Worm (Caenorhabditis elegans): ENCODE data around the gene rps-18.

DNA sequence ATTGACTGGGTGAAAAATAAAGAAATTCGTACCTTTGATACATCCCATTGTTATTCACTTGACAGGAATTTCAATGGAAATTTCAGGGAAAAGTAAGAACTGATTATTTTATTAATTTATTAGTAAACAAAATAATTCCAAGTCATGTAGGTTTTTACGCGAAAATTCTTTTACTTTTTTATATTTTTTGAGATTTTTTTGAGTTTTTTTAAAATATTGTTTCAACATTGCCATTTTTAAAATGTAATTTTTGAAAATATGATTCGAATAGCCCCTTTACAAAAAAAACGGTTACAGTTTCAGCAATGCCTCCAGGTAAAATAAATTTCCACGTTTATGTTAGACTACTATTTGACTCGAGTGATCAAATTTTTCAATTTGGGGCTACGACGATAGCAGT is 36.2 kb downstream of the rps-18 start, which contains the start of gene Y57G11C.23:
- TF ChIP-seq aly-1 (tag; optimal IDR thresholded peaks at IDR 0.05): no peak
- TF ChIP-seq ama-1 (optimal IDR thresholded peaks at IDR 0.05): no peak
- TF ChIP-seq ets-7 (tag; optimal IDR thresholded peaks at IDR 0.05): no peak
- TF ChIP-seq pes-1 (GFP tag; IDR thresholded peaks at IDR 0.05): no peak

Measured in whole organism, early embryonic.